Worm (Caenorhabditis elegans): ENCODE results near the gene Y69A2AR.12.
A peak's percentile ranks its signal among the peaks of the same experiment; 100 is the strongest.

Gene Y69A2AR.12

ce11 chrIV:2599634-2600033, 31.2 kb downstream of the Y69A2AR.12 start (continued):
- TF ChIP-seq fkh-10 (GFP tag; optimal IDR thresholded peaks at IDR 0.05) (peak; percentile 10), lim-6 (tag; optimal IDR thresholded peaks at IDR 0.05) (no peak), sdc-2 (tag; optimal IDR thresholded peaks at IDR 0.05) (no peak), pat-9 (tag; optimal IDR thresholded peaks at IDR 0.05) (no peak), ceh-22 (tag; optimal IDR thresholded peaks at IDR 0.05) (no peak), unc-42 (tag; optimal IDR thresholded peaks at IDR 0.05) (peak; percentile 66), C08G9.2 (tag; optimal IDR thresholded peaks at IDR 0.05) (no peak), ceh-34 (tag; optimal IDR thresholded peaks at IDR 0.05) (peak; percentile 40), unc-3 (GFP tag; conservative IDR thresholded peaks at IDR 0.05) (no peak), unc-3 (tag; optimal IDR thresholded peaks at IDR 0.05) (no peak), ceh-9 (tag; optimal IDR thresholded peaks at IDR 0.05) (no peak), C38D4.7 (GFP tag; optimal IDR thresholded peaks at IDR 0.05) (no peak), hlh-30 (tag; optimal IDR thresholded peaks at IDR 0.05; ENCODE audit: insufficient read depth) (peak; percentile 98), tbx-7 (tag; optimal IDR thresholded peaks at IDR 0.05) (no peak), ceh-18 (tag; optimal IDR thresholded peaks at IDR 0.05) (peak; percentile 87), che-1 (tag; optimal IDR thresholded peaks at IDR 0.05) (no peak), K09A11.1 (tag; optimal IDR thresholded peaks at IDR 0.05; ENCODE audit: insufficient read depth) (peak; percentile 22), pros-1 (tag; optimal IDR thresholded peaks at IDR 0.05) (peak; percentile 16), fkh-6 (tag; optimal IDR thresholded peaks at IDR 0.05) (peak; percentile 19), sox-4 (tag; optimal IDR thresholded peaks at IDR 0.05) (no peak), T23F11.4 (GFP tag; optimal IDR thresholded peaks at IDR 0.05) (no peak), ceh-48 (tag; optimal IDR thresholded peaks at IDR 0.05) (peak; percentile 79), Y22D7AL.16 (tag; optimal IDR thresholded peaks at IDR 0.05) (no peak), ceh-2 (tag; optimal IDR thresholded peaks at IDR 0.05) (no peak), unc-86 (tag; optimal IDR thresholded peaks at IDR 0.05) (no peak), ceh-14 (tag; optimal IDR thresholded peaks at IDR 0.05) (no peak), nhr-11 (tag; optimal IDR thresholded peaks at IDR 0.05) (no peak), ceh-19 (GFP tag; optimal IDR thresholded peaks at IDR 0.05) (no peak), madf-2 (tag; optimal IDR thresholded peaks at IDR 0.05) (no peak), ceh-24 (tag; optimal IDR thresholded peaks at IDR 0.05) (no peak), odd-2 (tag; optimal IDR thresholded peaks at IDR 0.05) (no peak), ets-4 (tag; optimal IDR thresholded peaks at IDR 0.05) (no peak), sox-2 (GFP tag; IDR thresholded peaks at IDR 0.05) (peak; percentile 87), dmd-4 (tag; optimal IDR thresholded peaks at IDR 0.05; ENCODE audit: borderline replicate concordance) (no peak), pag-3 (tag; optimal IDR thresholded peaks at IDR 0.05; ENCODE audit: borderline replicate concordance) (no peak), hlh-8 (tag; optimal IDR thresholded peaks at IDR 0.05) (peak; percentile 16), nfya-1 (tag; optimal IDR thresholded peaks at IDR 0.05) (peak; percentile 83), hlh-13 (GFP tag; optimal IDR thresholded peaks at IDR 0.05) (no peak), elt-2 (tag; optimal IDR thresholded peaks at IDR 0.05) (no peak), mec-3 (tag; optimal IDR thresholded peaks at IDR 0.05; ENCODE audit: borderline replicate concordance) (no peak), ceh-45 (GFP tag; IDR thresholded peaks at IDR 0.05) (no peak), dve-1 (tag; optimal IDR thresholded peaks at IDR 0.05) (no peak), hlh-6 (tag; optimal IDR thresholded peaks at IDR 0.05) (no peak), hlh-15 (tag; optimal IDR thresholded peaks at IDR 0.05) (no peak), eyg-1 (tag; optimal IDR thresholded peaks at IDR 0.05) (no peak), zip-5 (tag; optimal IDR thresholded peaks at IDR 0.05) (no peak), ztf-16 (tag; optimal IDR thresholded peaks at IDR 0.05) (no peak)

All from whole organism, late embryonic.